Fruit fly (Drosophila melanogaster): Measurements from ENCODE around the gene CG14218.
A peak's percentile ranks its signal among the peaks of the same experiment; 100 is the strongest.

CG14218 gene

dm6 chrX:19601644-19602043, 19.9 kb upstream of the CG14218 start, which contains the start of gene CG14220:
Gene CG14220 (minus strand): TSS chrX:19601851.
- no peak for TF ChIP-seq CTCF (optimal IDR thresholded peaks at IDR 0.05)
- TF ChIP-seq CG8478 (optimal IDR thresholded peaks at IDR 0.05), result no peak

dm6 chrX:19598503-19598902, 16.7 kb upstream of the CG14218 start:
- no peak for TF ChIP-seq CTCF (optimal IDR thresholded peaks at IDR 0.05)
- no peak for TF ChIP-seq CG8478 (optimal IDR thresholded peaks at IDR 0.05)

dm6 chrX:19597684-19598363, 16.0 kb upstream of the CG14218 start, which contains the start of gene RpS10b:
Gene RpS10b (plus strand): TSS chrX:19598031.
- TF ChIP-seq CTCF (optimal IDR thresholded peaks at IDR 0.05), result no peak

- TF ChIP-seq CG8478 (optimal IDR thresholded peaks at IDR 0.05) (no peak), CTCF (optimal IDR thresholded peaks at IDR 0.05) (no peak)
These were observed 14.1 kb upstream of the CG14218 start for dm6 chrX:19595862-19596261.

dm6 chrX:19592309-19592708, 10.5 kb upstream of the CG14218 start, which contains the start of gene CG14205:
Gene CG14205 (plus strand): TSS chrX:19592609.
- TF ChIP-seq CG8478 (optimal IDR thresholded peaks at IDR 0.05) (no peak), CTCF (optimal IDR thresholded peaks at IDR 0.05) (no peak)

- TF ChIP-seq CTCF (optimal IDR thresholded peaks at IDR 0.05) (no peak), CG8478 (optimal IDR thresholded peaks at IDR 0.05) (no peak)
These were observed 8.8 kb upstream of the CG14218 start for dm6 chrX:19590579-19590978.

- TF ChIP-seq CG8478 (optimal IDR thresholded peaks at IDR 0.05), result no peak
- TF ChIP-seq CTCF (optimal IDR thresholded peaks at IDR 0.05), result no peak
These were observed 8.3 kb upstream of the CG14218 start, which contains the start of gene CG14219 for dm6 chrX:19590070-19590469. Gene CG14219 (minus strand): TSS chrX:19590170.

- TF ChIP-seq CG8478 (optimal IDR thresholded peaks at IDR 0.05), result no peak
- TF ChIP-seq CTCF (optimal IDR thresholded peaks at IDR 0.05), result peak; percentile 81 to 83
These were observed 3.4 kb upstream of the CG14218 start for dm6 chrX:19585142-19585541.

- no peak for TF ChIP-seq CG8478 (optimal IDR thresholded peaks at IDR 0.05)
These were observed 1.5 kb upstream of the CG14218 start, which contains the start of gene CG14204 for dm6 chrX:19583317-19583716. Gene CG14204 (plus strand): TSS chrX:19583617.

dm6 chrX:19582732-19583131, 951 bp upstream of the CG14218 start:
- TF ChIP-seq CG8478 (optimal IDR thresholded peaks at IDR 0.05) (no peak), CTCF (optimal IDR thresholded peaks at IDR 0.05) (no peak)

- TF ChIP-seq CG8478 (optimal IDR thresholded peaks at IDR 0.05) (no peak), CTCF (optimal IDR thresholded peaks at IDR 0.05) (no peak)
These were observed 2.0 kb downstream of the CG14218 start, which contains the start of gene Tao for dm6 chrX:19579648-19580301. Gene Tao (minus strand): TSS chrX:19579800.

- TF ChIP-seq CTCF (optimal IDR thresholded peaks at IDR 0.05) (no peak), CG8478 (optimal IDR thresholded peaks at IDR 0.05) (no peak)
These were observed 2.7 kb downstream of the CG14218 start for dm6 chrX:19578908-19579647.

dm6 chrX:19577940-19578632, 3.7 kb downstream of the CG14218 start:
- TF ChIP-seq CTCF (optimal IDR thresholded peaks at IDR 0.05), result no peak
- no peak for TF ChIP-seq CG8478 (optimal IDR thresholded peaks at IDR 0.05)

dm6 chrX:19573687-19574086, 8.1 kb downstream of the CG14218 start:
- TF ChIP-seq CG8478 (optimal IDR thresholded peaks at IDR 0.05) (no peak), CTCF (optimal IDR thresholded peaks at IDR 0.05) (no peak)
